Fruit fly (Drosophila melanogaster): ENCODE results near the gene CG14106.

dm6 chr3L:13422286-13422787 is 3.1 kb downstream of the CG14106 start, which contains the start of gene CG32121:
- TF ChIP-seq fru (GFP tag; optimal IDR thresholded peaks at IDR 0.05) (no peak), Abd-B (GFP tag; optimal IDR thresholded peaks at IDR 0.05) (no peak), dl (GFP tag; optimal IDR thresholded peaks at IDR 0.05; ENCODE audit: insufficient read depth in 1 of 2, partially characterized antibody in 2 of 2) (no peak), h (GFP tag; optimal IDR thresholded peaks at IDR 0.05) (no peak), usp (GFP tag; optimal IDR thresholded peaks at IDR 0.05) (no peak), Rel (GFP tag; optimal IDR thresholded peaks at IDR 0.05) (no peak), Rel (tag; optimal IDR thresholded peaks at IDR 0.05) (no peak), N (GFP tag; optimal IDR thresholded peaks at IDR 0.05) (no peak), ey (GFP tag; optimal IDR thresholded peaks at IDR 0.05) (no peak), psq (GFP tag; optimal IDR thresholded peaks at IDR 0.05) (no peak), Vsx2 (GFP tag; optimal IDR thresholded peaks at IDR 0.05; ENCODE audit: partially characterized antibody) (no peak)
